Fruit fly (Drosophila melanogaster): ENCODE data around the gene Drep4.
A peak's percentile ranks its signal among the peaks of the same experiment; 100 is the strongest.

Gene Drep4

DNA sequence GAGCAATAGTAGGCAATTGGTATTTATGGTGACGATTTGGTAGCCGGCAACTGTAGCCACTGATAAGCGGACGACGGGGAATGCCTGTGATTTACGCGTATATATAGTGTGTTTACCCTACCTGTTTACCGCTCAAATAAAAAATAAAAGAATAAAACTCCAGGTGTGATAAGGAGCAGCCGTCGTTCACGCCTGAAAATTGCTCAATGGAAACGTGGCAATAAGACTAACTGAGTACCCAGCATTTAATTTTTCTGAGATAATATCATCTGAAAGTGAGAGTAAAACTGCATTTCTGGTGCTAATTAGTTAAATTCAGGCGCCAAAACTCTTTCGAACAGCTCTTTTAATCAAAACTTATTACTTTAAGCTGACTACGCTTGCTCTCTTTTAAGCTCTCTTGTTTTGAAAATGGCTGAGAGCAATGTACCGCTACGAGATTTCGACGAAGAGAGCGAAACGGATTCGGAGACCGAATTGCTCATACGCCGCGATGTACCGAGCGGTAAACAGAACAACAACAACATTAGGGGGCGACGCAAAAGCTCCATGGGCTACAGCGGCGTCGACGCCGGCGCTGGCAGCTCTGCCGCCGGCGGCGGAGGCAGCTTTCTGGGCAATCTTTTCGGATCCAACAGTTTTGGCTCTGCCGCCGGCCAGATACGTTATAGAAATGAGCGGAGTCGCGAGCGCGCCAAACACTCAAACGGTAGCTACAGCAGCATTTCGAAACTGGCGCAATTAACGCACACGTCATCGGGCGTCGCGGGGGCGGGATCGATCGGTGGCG lies 4.2 kb upstream of the Drep4 start:
- TF ChIP-seq CG4496 (GFP tag; IDR thresholded peaks at IDR 0.05) (peak; percentile 55; the same call in 2 of the 3 replicates), CG8301 (tag; optimal IDR thresholded peaks at IDR 0.05) (no peak), CG15710 (tag; optimal IDR thresholded peaks at IDR 0.05) (peak; percentile 61), Pif1A (GFP tag; optimal IDR thresholded peaks at IDR 0.05) (peak; percentile 32), EcR (GFP tag; optimal IDR thresholded peaks at IDR 0.05) (peak; percentile 37), CG12605 (GFP tag; IDR thresholded peaks at IDR 0.05) (no peak; the same call in 1 of the 2 replicates), gl (tag; optimal IDR thresholded peaks at IDR 0.05) (peak; percentile 56), D1 (tag; optimal IDR thresholded peaks at IDR 0.05) (no peak), Ets98B (GFP tag; IDR thresholded peaks at IDR 0.05) (peak; percentile 20), CG13204 (GFP tag; optimal IDR thresholded peaks at IDR 0.05) (peak; percentile 73), Pif1B (GFP tag; optimal IDR thresholded peaks at IDR 0.05) (no peak), CG17806 (tag; optimal IDR thresholded peaks at IDR 0.05) (no peak), CG14655 (GFP tag; optimal IDR thresholded peaks at IDR 0.05) (peak; percentile 33), Snoo (tag; optimal IDR thresholded peaks at IDR 0.05) (peak; percentile 48), CG10348 (GFP tag; IDR thresholded peaks at IDR 0.05) (no peak), CG34367 (tag; optimal IDR thresholded peaks at IDR 0.05) (peak; percentile 8), CG32121 (GFP tag; IDR thresholded peaks at IDR 0.05) (peak; percentile 43; the same call in 1 of the 2 replicates)

DNA sequence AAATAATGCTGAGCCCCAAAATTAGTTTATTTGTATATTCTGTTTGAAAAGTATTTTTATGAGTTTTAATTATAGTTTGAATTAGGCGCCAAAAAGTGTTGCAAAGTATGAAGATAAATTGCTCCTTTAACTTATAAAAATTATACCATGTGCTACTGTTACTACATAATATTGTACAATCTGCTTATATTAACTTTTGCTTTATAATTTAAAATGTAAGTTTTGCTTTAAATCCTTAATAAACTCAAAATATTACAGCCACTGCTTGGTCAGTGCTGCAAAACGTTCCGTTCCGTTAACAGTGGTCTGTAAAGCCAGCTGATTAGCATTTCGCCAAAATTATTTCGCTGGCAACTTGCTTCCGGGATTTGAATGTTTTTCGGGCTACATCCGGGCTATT lies 3.4 kb upstream of the Drep4 start, which contains the start of gene CG31729:
CG31729 (plus strand) TSS at position 309 of the 400 bp plus-strand sequence.
- no peak for TF ChIP-seq CG12605 (GFP tag; IDR thresholded peaks at IDR 0.05)
- TF ChIP-seq Pif1A (GFP tag; optimal IDR thresholded peaks at IDR 0.05): no peak
- TF ChIP-seq gl (tag; optimal IDR thresholded peaks at IDR 0.05): no peak
- no peak for TF ChIP-seq CG34367 (tag; optimal IDR thresholded peaks at IDR 0.05)

DNA sequence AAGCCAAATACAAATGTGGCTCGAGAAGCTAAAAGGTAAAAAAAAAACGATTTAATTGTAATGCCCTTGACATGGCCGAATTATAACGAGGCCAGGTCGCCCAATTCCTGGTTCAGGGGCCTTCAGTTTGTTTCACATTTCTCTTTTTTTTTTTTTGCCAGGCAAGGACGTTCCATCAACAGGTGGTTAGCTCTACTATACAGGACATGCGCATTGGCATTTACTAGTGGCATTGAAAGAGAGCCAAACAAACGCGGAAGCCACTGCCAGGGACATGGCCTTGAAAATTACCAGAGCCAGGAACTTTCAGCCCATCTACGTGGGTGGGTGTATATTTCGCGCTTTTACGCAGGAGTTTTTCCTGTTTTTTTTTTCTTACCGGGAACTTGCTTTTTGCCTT lies 471 bp downstream of the Drep4 start:
- TF ChIP-seq CG34367 (tag; optimal IDR thresholded peaks at IDR 0.05) (no peak), EcR (GFP tag; optimal IDR thresholded peaks at IDR 0.05) (no peak), CG32121 (GFP tag; IDR thresholded peaks at IDR 0.05) (no peak), CG14655 (GFP tag; optimal IDR thresholded peaks at IDR 0.05) (no peak), gl (tag; optimal IDR thresholded peaks at IDR 0.05) (no peak), CG9948 (tag; optimal IDR thresholded peaks at IDR 0.05) (no peak), CG12605 (GFP tag; IDR thresholded peaks at IDR 0.05) (peak; percentile 90; the same call in 1 of the 2 replicates), rn (GFP tag; IDR thresholded peaks at IDR 0.05) (no peak)

DNA sequence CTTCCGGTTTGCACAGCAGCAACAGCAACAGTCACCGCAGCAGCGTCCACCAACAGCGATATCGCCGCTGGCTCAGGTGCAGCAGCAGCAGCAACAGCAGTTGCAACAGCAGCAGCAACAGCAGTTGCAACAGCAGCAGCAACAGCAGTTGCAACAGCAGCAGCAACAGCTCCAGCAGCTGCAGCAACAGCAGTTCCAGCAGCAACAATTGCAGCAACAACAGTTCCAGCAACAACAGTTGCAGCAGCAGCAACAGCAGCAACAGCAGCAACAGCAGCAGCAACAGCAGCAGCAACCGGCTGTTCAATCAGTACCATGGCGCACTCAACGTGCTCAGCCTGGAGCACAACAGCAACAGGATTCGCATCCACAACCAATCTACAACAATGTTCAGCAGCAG lies 13.7 kb downstream of the Drep4 start:
- no peak for TF ChIP-seq CG9948 (tag; optimal IDR thresholded peaks at IDR 0.05)
- TF ChIP-seq gl (tag; optimal IDR thresholded peaks at IDR 0.05): no peak
- peak; percentile 65 for TF ChIP-seq CG13204 (GFP tag; optimal IDR thresholded peaks at IDR 0.05)

DNA sequence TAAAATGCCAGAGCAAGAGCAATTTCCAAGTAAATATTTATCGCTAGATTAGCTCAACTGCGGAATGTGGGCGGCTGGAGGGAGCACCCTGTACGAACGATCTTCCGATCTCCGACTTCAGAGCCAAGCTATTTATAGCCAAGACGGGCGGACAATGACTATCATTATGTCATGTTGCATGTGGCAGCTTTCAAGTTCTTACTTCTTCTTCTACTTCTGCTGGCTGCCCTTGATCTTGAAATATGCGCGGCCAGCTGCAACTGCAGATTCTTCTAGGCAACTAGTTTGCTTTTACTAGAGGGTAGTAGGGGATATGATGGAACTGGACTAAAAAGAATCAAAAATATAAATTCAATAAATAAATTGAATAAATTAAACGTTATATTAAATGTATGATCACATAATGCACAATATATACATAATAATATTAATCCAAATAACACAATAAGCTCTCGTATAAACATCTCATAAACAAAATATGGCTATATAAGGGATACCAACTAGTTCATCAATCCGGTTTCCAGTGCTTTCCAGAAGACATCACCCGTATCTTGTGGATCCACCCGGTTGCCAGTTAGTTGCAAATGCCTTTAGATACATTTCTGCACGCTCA lies 18.1 kb downstream of the Drep4 start:
- no peak for TF ChIP-seq gl (tag; optimal IDR thresholded peaks at IDR 0.05)
- peak; percentile 65 for TF ChIP-seq CG9948 (tag; optimal IDR thresholded peaks at IDR 0.05)
- TF ChIP-seq fd96Ca (GFP tag; IDR thresholded peaks at IDR 0.05): no peak
- TF ChIP-seq Pif1B (GFP tag; optimal IDR thresholded peaks at IDR 0.05): peak; percentile 33
- peak; percentile 21; the same call in 1 of the 2 replicates for TF ChIP-seq CG12605 (GFP tag; IDR thresholded peaks at IDR 0.05)
- peak; percentile 52 for TF ChIP-seq CG8301 (tag; optimal IDR thresholded peaks at IDR 0.05)
- TF ChIP-seq CG14655 (GFP tag; optimal IDR thresholded peaks at IDR 0.05): peak; percentile 71
- peak; percentile 46 for TF ChIP-seq CG15710 (tag; optimal IDR thresholded peaks at IDR 0.05)
- no peak for TF ChIP-seq rn (GFP tag; IDR thresholded peaks at IDR 0.05)
- TF ChIP-seq EcR (GFP tag; optimal IDR thresholded peaks at IDR 0.05): peak; percentile 74
- TF ChIP-seq CG34367 (tag; optimal IDR thresholded peaks at IDR 0.05): peak; percentile 12
- no peak for TF ChIP-seq Ets98B (GFP tag; IDR thresholded peaks at IDR 0.05)
- peak; percentile 7 for TF ChIP-seq Pif1A (GFP tag; optimal IDR thresholded peaks at IDR 0.05)
- peak; percentile 58 for TF ChIP-seq CG17806 (tag; optimal IDR thresholded peaks at IDR 0.05)
- no peak for TF ChIP-seq Snoo (tag; optimal IDR thresholded peaks at IDR 0.05)
- no peak for TF ChIP-seq CG13204 (GFP tag; optimal IDR thresholded peaks at IDR 0.05)
- TF ChIP-seq CG4496 (GFP tag; IDR thresholded peaks at IDR 0.05): peak; percentile 42; the same call in 1 of the 3 replicates
- TF ChIP-seq CG32121 (GFP tag; IDR thresholded peaks at IDR 0.05): no peak
- TF ChIP-seq CG8159 (tag; optimal IDR thresholded peaks at IDR 0.05): peak; percentile 76
- TF ChIP-seq D1 (tag; optimal IDR thresholded peaks at IDR 0.05): peak; percentile 60
- TF ChIP-seq CG10348 (GFP tag; IDR thresholded peaks at IDR 0.05): no peak

DNA sequence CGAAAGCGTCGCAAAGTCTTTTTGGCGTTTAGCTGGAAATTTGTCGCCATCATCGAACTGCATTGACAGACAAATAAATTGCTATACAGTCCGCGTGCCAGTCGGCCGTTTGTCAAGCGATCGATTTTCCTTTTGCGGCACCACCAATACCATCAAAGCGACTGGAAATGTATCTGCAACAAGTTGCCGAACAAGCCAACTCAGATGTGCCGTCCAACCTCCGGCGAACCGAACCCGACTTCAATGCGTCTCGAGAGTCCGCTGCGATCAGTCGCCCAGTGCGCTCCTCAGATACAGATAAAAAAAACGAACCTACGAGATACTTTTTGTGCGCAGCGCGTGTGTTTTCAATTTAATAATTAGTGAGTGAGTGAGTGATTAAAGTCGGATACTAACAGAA lies 19.6 kb downstream of the Drep4 start:
- TF ChIP-seq CG10348 (GFP tag; IDR thresholded peaks at IDR 0.05): no peak
- TF ChIP-seq CG13204 (GFP tag; optimal IDR thresholded peaks at IDR 0.05): peak; percentile 49
- TF ChIP-seq rn (GFP tag; IDR thresholded peaks at IDR 0.05): no peak
- TF ChIP-seq Pif1B (GFP tag; optimal IDR thresholded peaks at IDR 0.05): no peak
- TF ChIP-seq CG9948 (tag; optimal IDR thresholded peaks at IDR 0.05): no peak
- TF ChIP-seq CG17806 (tag; optimal IDR thresholded peaks at IDR 0.05): no peak
- peak; percentile 21 for TF ChIP-seq EcR (GFP tag; optimal IDR thresholded peaks at IDR 0.05)
- TF ChIP-seq fd96Ca (GFP tag; IDR thresholded peaks at IDR 0.05): no peak
- no peak for TF ChIP-seq Snoo (tag; optimal IDR thresholded peaks at IDR 0.05)
- TF ChIP-seq CG15710 (tag; optimal IDR thresholded peaks at IDR 0.05): no peak
- no peak for TF ChIP-seq CG8159 (tag; optimal IDR thresholded peaks at IDR 0.05)
- 0 out of 3 replicates have a peak, but pooled peaks have one; percentile 7 for TF ChIP-seq CG4496 (GFP tag; IDR thresholded peaks at IDR 0.05)
- TF ChIP-seq CG32121 (GFP tag; IDR thresholded peaks at IDR 0.05): no peak
- TF ChIP-seq D1 (tag; optimal IDR thresholded peaks at IDR 0.05): no peak
- TF ChIP-seq CG14655 (GFP tag; optimal IDR thresholded peaks at IDR 0.05): peak; percentile 11
- no peak for TF ChIP-seq Ets98B (GFP tag; IDR thresholded peaks at IDR 0.05)
- no peak for TF ChIP-seq gl (tag; optimal IDR thresholded peaks at IDR 0.05)
- no peak for TF ChIP-seq Pif1A (GFP tag; optimal IDR thresholded peaks at IDR 0.05)
- no peak for TF ChIP-seq CG12605 (GFP tag; IDR thresholded peaks at IDR 0.05)
- no peak for TF ChIP-seq CG34367 (tag; optimal IDR thresholded peaks at IDR 0.05)
